Worm (Caenorhabditis elegans) whole organism, young adult: ENCODE data around the gene tald-1.
A peak's percentile ranks its signal among the peaks of the same experiment; 100 is the strongest.

Experiments
- F22D6.2 ChIP-seq: sonication (generic microtip); optimal IDR thresholded peaks from 2 replicates; lab custom pipeline; 2016; ENCODE audit warnings: mild to moderate bottlenecking, missing genetic modification characterization, missing compliant biosample characterization
- F23B12.7 ChIP-seq: sonication (generic microtip); optimal IDR thresholded peaks from 2 replicates; lab custom pipeline; 2017; ENCODE audit warnings: missing genetic modification characterization, mild to moderate bottlenecking, missing compliant biosample characterization, antibody characterized with exemption, moderate library complexity; ENCODE audit not compliant: insufficient read depth
- F33H1.4 ChIP-seq: fragments of 200-800 bp; sonication (Bioruptor generic); IDR thresholded peaks from 2 replicates; pipeline ENCODE4 v1.3.6; 2022; ENCODE audit warnings: missing genetic modification reagents, missing genetic modification characterization, missing compliant biosample characterization
- F37B4.10 ChIP-seq: fragments of 200-800 bp; sonication (Bioruptor generic); IDR thresholded peaks from 2 replicates; pipeline ENCODE4 v1.3.6; 2022; ENCODE audit warnings: missing genetic modification characterization, missing compliant biosample characterization
- F39B2.1 ChIP-seq: fragments of 200-800 bp; sonication (Bioruptor generic); IDR thresholded peaks from 2 replicates; pipeline ENCODE4 v1.3.6; 2022; ENCODE audit warnings: missing genetic modification reagents, missing genetic modification characterization, missing compliant biosample characterization
- F52B5.7 ChIP-seq: sonication (generic microtip); optimal IDR thresholded peaks from 2 replicates; lab custom pipeline; 2016; ENCODE audit warnings: mild to moderate bottlenecking, missing genetic modification characterization, missing compliant biosample characterization
- K11D2.4 ChIP-seq: fragments of 200-800 bp; sonication (Bioruptor generic); IDR thresholded peaks from 2 replicates; pipeline ENCODE4 v1.3.6; 2022; ENCODE audit warnings: missing genetic modification reagents, missing genetic modification characterization, missing compliant biosample characterization
- Y56A3A.18 ChIP-seq: fragments of 200-800 bp; sonication (Bioruptor generic); IDR thresholded peaks from 2 replicates; pipeline ENCODE4 v1.3.6; 2022; ENCODE audit warnings: missing genetic modification reagents, missing genetic modification characterization, missing compliant biosample characterization
- aptf-2 ChIP-seq: fragments of 200-800 bp; sonication (Bioruptor generic); conservative IDR thresholded peaks from 2 replicates; pipeline ENCODE4 v1.3.6; 2022; ENCODE audit warnings: missing genetic modification reagents, missing genetic modification characterization, missing compliant biosample characterization
- attf-3 ChIP-seq: fragments of 200-800 bp; sonication (Bioruptor generic); conservative IDR thresholded peaks from 2 replicates; pipeline ENCODE4 v1.3.6; 2022; ENCODE audit warnings: missing genetic modification reagents, missing genetic modification characterization, missing compliant biosample characterization
- attf-5 ChIP-seq: fragments of 200-800 bp; sonication (Bioruptor generic); optimal IDR thresholded peaks from 2 replicates; lab custom pipeline; 2018; ENCODE audit warnings: mild to moderate bottlenecking, missing genetic modification characterization, missing compliant biosample characterization
- bed-2 ChIP-seq: fragments of 200-800 bp; sonication (Bioruptor generic); IDR thresholded peaks from 2 replicates; pipeline ENCODE4 v1.3.6; 2022; ENCODE audit warnings: missing genetic modification reagents, missing genetic modification characterization, missing compliant biosample characterization
- ceh-40 ChIP-seq: fragments of 200-800 bp; sonication (Bioruptor generic); IDR thresholded peaks from 2 replicates; pipeline ENCODE4 v1.3.6; 2022; ENCODE audit warnings: missing genetic modification characterization, missing compliant biosample characterization
- ceh-58 ChIP-seq: fragments of 200-800 bp; sonication (Bioruptor generic); IDR thresholded peaks from 2 replicates; pipeline ENCODE4 v1.3.6; 2022; ENCODE audit warnings: missing genetic modification characterization, missing compliant biosample characterization
- chd-7 ChIP-seq: sonication (generic microtip); optimal IDR thresholded peaks from 2 replicates; lab custom pipeline; 2016; ENCODE audit warnings: mild to moderate bottlenecking, missing genetic modification characterization, moderate library complexity, missing compliant biosample characterization
- dpff-1 ChIP-seq: sonication (generic microtip); optimal IDR thresholded peaks from 2 replicates; lab custom pipeline; 2017; ENCODE audit warnings: mild to moderate bottlenecking, missing genetic modification characterization, missing compliant biosample characterization
- dpl-1 ChIP-seq: fragments of 150-350 bp; optimal IDR thresholded peaks from 2 replicates; lab custom pipeline; 2014; ENCODE audit warnings: missing biosample characterization, missing genetic modification reagents, missing genetic modification characterization
- egrh-3 ChIP-seq: fragments of 200-800 bp; sonication (Bioruptor generic); IDR thresholded peaks from 2 replicates; pipeline ENCODE4 v1.3.6; 2022; ENCODE audit warnings: missing genetic modification reagents, missing genetic modification characterization, missing compliant biosample characterization
- ets-4 ChIP-seq: fragments of 200-800 bp; sonication (Bioruptor generic); optimal IDR thresholded peaks from 2 replicates; lab custom pipeline; 2018; ENCODE audit warnings: mild to moderate bottlenecking, missing genetic modification characterization, missing compliant biosample characterization
- fkh-3 ChIP-seq: sonication (generic microtip); optimal IDR thresholded peaks from 2 replicates; lab custom pipeline; 2016; ENCODE audit warnings: mild to moderate bottlenecking, missing genetic modification characterization, missing compliant biosample characterization
- hlh-12 ChIP-seq: sonication (generic microtip); optimal IDR thresholded peaks from 2 replicates; lab custom pipeline; 2016; ENCODE audit warnings: missing genetic modification characterization, missing compliant biosample characterization
- hlh-26 ChIP-seq: fragments of 200-800 bp; sonication (Bioruptor generic); conservative IDR thresholded peaks from 2 replicates; pipeline ENCODE4 v1.3.6; 2022; ENCODE audit warnings: missing genetic modification reagents, missing genetic modification characterization, missing compliant biosample characterization
- hrde-1 ChIP-seq: sonication (generic microtip); optimal IDR thresholded peaks from 2 replicates; lab custom pipeline; 2016; ENCODE audit warnings: missing genetic modification characterization, mild to moderate bottlenecking, missing compliant biosample characterization, moderate library complexity, missing genotype, missing genetic modification reagents, borderline replicate concordance
- hsf-1 ChIP-seq: fragments of 200-800 bp; sonication (Bioruptor generic); IDR thresholded peaks from 2 replicates; pipeline ENCODE4 v1.3.6; 2022; ENCODE audit warnings: missing genetic modification reagents, missing genetic modification characterization, missing compliant biosample characterization
- let-526 ChIP-seq: fragments of 200-800 bp; sonication (Bioruptor generic); IDR thresholded peaks from 2 replicates; pipeline ENCODE4 v1.3.6; 2022; ENCODE audit warnings: missing genetic modification reagents, missing genetic modification characterization, missing compliant biosample characterization
- let-607 ChIP-seq, 2 experiments: fragments of 200-800 bp in 1 of 2; sonication (Bioruptor generic) in 1 of 2; sonication (generic microtip) in 1 of 2; optimal IDR thresholded peaks; 2 replicates each; lab custom pipeline; 2016 to 2018; ENCODE audit warnings: mild to moderate bottlenecking in 2 of 2, missing compliant biosample characterization in 2 of 2, missing genetic modification characterization in 2 of 2, moderate library complexity in 2 of 2, missing genotype in 1 of 2
- lin-35 ChIP-seq, 3 experiments: fragments of 150-350 bp in 2 of 3; sonication (generic microtip) in 1 of 3; optimal IDR thresholded peaks; 2 replicates each; lab custom pipeline; 2014 to 2018; ENCODE audit warnings: missing biosample characterization in 3 of 3, missing genetic modification characterization in 3 of 3, missing genetic modification reagents in 3 of 3
- lin-40 ChIP-seq: sonication (generic microtip); optimal IDR thresholded peaks from 2 replicates; lab custom pipeline; 2016; ENCODE audit warnings: missing genetic modification characterization, mild to moderate bottlenecking, missing compliant biosample characterization, missing genotype, missing genetic modification reagents
- lir-1 ChIP-seq: fragments of 200-800 bp; sonication (Bioruptor generic); conservative IDR thresholded peaks from 2 replicates; pipeline ENCODE4 v1.3.6; 2022; ENCODE audit warnings: missing genetic modification reagents, missing genetic modification characterization, missing compliant biosample characterization
- lsl-1 ChIP-seq: fragments of 200-800 bp; sonication (Bioruptor generic); optimal IDR thresholded peaks from 2 replicates; lab custom pipeline; 2018; ENCODE audit warnings: mild to moderate bottlenecking, missing genetic modification characterization, moderate library complexity, missing compliant biosample characterization
- madf-8 ChIP-seq: fragments of 200-800 bp; sonication (Bioruptor generic); conservative IDR thresholded peaks from 2 replicates; pipeline ENCODE4 v1.3.6; 2022; ENCODE audit warnings: missing genetic modification reagents, missing genetic modification characterization, missing compliant biosample characterization
- mcd-1 ChIP-seq: fragments of 200-800 bp; sonication (Bioruptor generic); IDR thresholded peaks from 2 replicates; pipeline ENCODE4 v1.3.6; 2022; ENCODE audit warnings: missing genetic modification reagents, missing genetic modification characterization, missing compliant biosample characterization
- nfya-2 ChIP-seq: fragments of 200-800 bp; sonication (Bioruptor generic); IDR thresholded peaks from 2 replicates; pipeline ENCODE4 v1.3.6; 2022; ENCODE audit warnings: missing genetic modification reagents, missing genetic modification characterization, missing compliant biosample characterization
- nfyb-1 ChIP-seq: fragments of 200-800 bp; sonication (Bioruptor generic); IDR thresholded peaks from 2 replicates; pipeline ENCODE4 v1.3.6; 2022; ENCODE audit warnings: missing genetic modification reagents, missing genetic modification characterization, missing compliant biosample characterization
- rpc-1 ChIP-seq, 2 experiments: fragments of 150-350 bp in 1 of 2; sonication (generic microtip) in 1 of 2; optimal IDR thresholded peaks; 2 replicates each; lab custom pipeline; 2014 to 2018; ENCODE audit warnings: missing biosample characterization in 1 of 2, missing genetic modification characterization in 1 of 2, missing genetic modification reagents in 1 of 2, missing genotype in 1 of 2
- snpc-1.1 ChIP-seq: sonication (generic microtip); optimal IDR thresholded peaks from 2 replicates; lab custom pipeline; 2017; ENCODE audit warnings: missing genetic modification characterization, mild to moderate bottlenecking, missing compliant biosample characterization, antibody characterized with exemption, moderate library complexity, missing genotype, missing genetic modification reagents; ENCODE audit not compliant: insufficient read depth
- snpc-3.4 ChIP-seq: sonication (generic microtip); optimal IDR thresholded peaks from 2 replicates; lab custom pipeline; 2017; ENCODE audit warnings: missing genetic modification characterization, mild to moderate bottlenecking, missing compliant biosample characterization, antibody characterized with exemption, moderate library complexity, missing genotype, missing genetic modification reagents
- snpc-4 ChIP-seq, 5 experiments: fragments of 150-350 bp in 1 of 5; sonication (generic microtip) in 4 of 5; optimal IDR thresholded peaks; 2 replicates each; lab custom pipeline; 2014 to 2018; ENCODE audit warnings: missing genetic modification characterization in 5 of 5, missing biosample characterization in 3 of 5, antibody characterized with exemption in 2 of 5, mild to moderate bottlenecking in 2 of 5, missing compliant biosample characterization in 2 of 5, missing genotype in 2 of 5, moderate library complexity in 2 of 5, missing genetic modification reagents in 1 of 5
- somi-1 ChIP-seq: fragments of 200-800 bp; sonication (Bioruptor generic); optimal IDR thresholded peaks from 2 replicates; lab custom pipeline; 2018; ENCODE audit warnings: mild to moderate bottlenecking, missing genetic modification characterization, missing compliant biosample characterization
- tlf-1 ChIP-seq: fragments of 200-800 bp; sonication (Bioruptor generic); optimal IDR thresholded peaks from 2 replicates; lab custom pipeline; 2018; ENCODE audit warnings: mild to moderate bottlenecking, missing genetic modification characterization, missing compliant biosample characterization
- unc-62 ChIP-seq: fragments of 150-350 bp; optimal IDR thresholded peaks from 2 replicates; lab custom pipeline; 2014; ENCODE audit warnings: missing biosample characterization, missing genetic modification reagents, missing genetic modification characterization
- zfh-2 ChIP-seq: fragments of 200-800 bp; sonication (Bioruptor generic); conservative IDR thresholded peaks from 2 replicates; pipeline ENCODE4 v1.3.6; 2022; ENCODE audit warnings: missing genetic modification reagents, missing genetic modification characterization, missing compliant biosample characterization
- ztf-25 ChIP-seq: fragments of 200-800 bp; sonication (Bioruptor generic); IDR thresholded peaks from 2 replicates; pipeline ENCODE4 v1.3.6; 2022; ENCODE audit warnings: missing genetic modification reagents, missing genetic modification characterization, missing compliant biosample characterization
- ztf-26 ChIP-seq: sonication (generic microtip); optimal IDR thresholded peaks from 2 replicates; lab custom pipeline; 2017; ENCODE audit warnings: missing genetic modification characterization, missing compliant biosample characterization
- ztf-28 ChIP-seq: fragments of 200-800 bp; sonication (Bioruptor generic); IDR thresholded peaks from 2 replicates; pipeline ENCODE4 v1.3.6; 2022; ENCODE audit warnings: missing genetic modification reagents, missing genetic modification characterization, missing compliant biosample characterization

The tald-1 gene

ce11 chrIV:4390438-4390894 is 4.0 kb downstream of the tald-1 start, which contains the start of the genes rpl-7A and set-21 (continued):
- TF ChIP-seq ceh-58 (GFP tag; lab: Robert Waterston, UW) (no peak), F39B2.1 (GFP tag; lab: Robert Waterston, UW) (peak; percentile 91), zfh-2 (GFP tag; lab: Robert Waterston, UW) (peak; percentile 55; the same call in 1 of the 2 replicates), somi-1 (peak; percentile 80), F33H1.4 (GFP tag; lab: Robert Waterston, UW) (peak; percentile 96), hrde-1 (tag; lab: Kevin White, UChicago) (peak; percentile 46), hsf-1 (GFP tag; lab: Robert Waterston, UW) (peak; percentile 87), let-607 (tag; optimal IDR thresholded peaks at IDR 0.05; lab: Kevin White, UChicago) (peak; percentile 85 to 92), ztf-28 (GFP tag; lab: Robert Waterston, UW) (peak; percentile 97), dpl-1 (peak; percentile 82), dpff-1 (tag; lab: Kevin White, UChicago) (no peak), egrh-3 (GFP tag; lab: Robert Waterston, UW) (peak; percentile 69), bed-2 (GFP tag; lab: Robert Waterston, UW) (0 out of 2 replicates have a peak, but pooled peaks have one; percentile 52), let-526 (GFP tag; lab: Robert Waterston, UW) (peak; percentile 90), attf-5 (GFP tag; lab: Kevin White, UChicago) (peak; percentile 99), nfyb-1 (peak; percentile 98), Y56A3A.18 (peak; percentile 67; the same call in 1 of the 2 replicates), lsl-1 (GFP tag; lab: Kevin White, UChicago) (peak; percentile 83), F37B4.10 (GFP tag; lab: Robert Waterston, UW) (peak; percentile 91; the same call in 1 of the 2 replicates), rpc-1 (optimal IDR thresholded peaks at IDR 0.05; lab: Kevin White, UChicago) (no peak), rpc-1 (tag; optimal IDR thresholded peaks at IDR 0.05; lab: Kevin White, UChicago) (no peak), F23B12.7 (tag; lab: Kevin White, UChicago) (peak; percentile 79), lin-35 (GFP tag; optimal IDR thresholded peaks at IDR 0.05; lab: Kevin White, UChicago) (peak; percentile 63 to 97 (median 81)), attf-3 (GFP tag; lab: Robert Waterston, UW) (peak; percentile 87), chd-7 (tag; lab: Kevin White, UChicago) (peak; percentile 72), F22D6.2 (tag; lab: Kevin White, UChicago) (peak; percentile 75), F52B5.7 (peak; percentile 25), hlh-12 (tag; lab: Kevin White, UChicago) (no peak), ztf-25 (GFP tag; lab: Robert Waterston, UW) (0 out of 2 replicates have a peak, but pooled peaks have one; percentile 19), snpc-3.4 (peak; percentile 77), fkh-3 (tag; lab: Kevin White, UChicago) (no peak), mcd-1 (GFP tag; lab: Robert Waterston, UW) (peak; percentile 100), nfya-2 (0 out of 2 replicates have a peak, but pooled peaks have one; percentile 66), unc-62 (no peak), snpc-4 (GFP tag; optimal IDR thresholded peaks at IDR 0.05; lab: Kevin White, UChicago) (peak; percentile 55), snpc-4 (tag; optimal IDR thresholded peaks at IDR 0.05; lab: Kevin White, UChicago) (peak; percentile 25 to 82 (median 74)), lir-1 (GFP tag; lab: Robert Waterston, UW) (peak; percentile 97), hlh-26 (GFP tag; lab: Robert Waterston, UW) (no peak), ceh-40 (GFP tag; lab: Robert Waterston, UW) (no peak; the same call in 1 of the 2 replicates), aptf-2 (GFP tag; lab: Robert Waterston, UW) (peak; percentile 88), tlf-1 (GFP tag; lab: Kevin White, UChicago) (peak; percentile 98), ztf-26 (tag; lab: Kevin White, UChicago) (peak; percentile 85), snpc-1.1 (tag; lab: Kevin White, UChicago) (no peak), ets-4 (GFP tag; lab: Kevin White, UChicago) (peak; percentile 55), madf-8 (GFP tag; lab: Robert Waterston, UW) (peak; percentile 86), lin-40 (tag; lab: Kevin White, UChicago) (peak; percentile 94), K11D2.4 (GFP tag; lab: Robert Waterston, UW) (peak; percentile 97)
